Fruit fly (Drosophila melanogaster): ENCODE results near the gene AhcyL2.
A peak's percentile ranks its signal among the peaks of the same experiment; 100 is the strongest.

The AhcyL2 gene

dm6 chr3R:16996059-16996959, 14.4 kb upstream of the AhcyL2 start, which contains the start of the genes EMC2A and CG3534 (continued):
- TF ChIP-seq CG11696 (GFP tag; IDR thresholded peaks at IDR 0.05) (no peak), Hr39 (optimal IDR thresholded peaks at IDR 0.05) (no peak), CG12299 (tag; optimal IDR thresholded peaks at IDR 0.05) (no peak), CG14441 (GFP tag; IDR thresholded peaks at IDR 0.05) (peak; percentile 23; the same call in 1 of the 2 replicates), bcd (GFP tag; optimal IDR thresholded peaks at IDR 0.05) (peak; percentile 41), h (optimal IDR thresholded peaks at IDR 0.05) (no peak), grau (tag; optimal IDR thresholded peaks at IDR 0.05) (no peak), CG8765 (GFP tag; IDR thresholded peaks at IDR 0.05) (no peak), CG10979 (tag; optimal IDR thresholded peaks at IDR 0.05) (no peak), Blimp-1 (GFP tag; optimal IDR thresholded peaks at IDR 0.05) (no peak), Ets97D (GFP tag; optimal IDR thresholded peaks at IDR 0.05) (peak; percentile 34), inv (GFP tag; IDR thresholded peaks at IDR 0.05; ENCODE audit: partially characterized antibody) (no peak), CG43689 (GFP tag; IDR thresholded peaks at IDR 0.05) (no peak), cato (GFP tag; optimal IDR thresholded peaks at IDR 0.05; ENCODE audit: borderline replicate concordance) (no peak), HHEX (GFP tag; optimal IDR thresholded peaks at IDR 0.05) (no peak), lbe (GFP tag; optimal IDR thresholded peaks at IDR 0.05) (no peak), Sox102F (GFP tag; optimal IDR thresholded peaks at IDR 0.05) (no peak), sim (GFP tag; IDR thresholded peaks at IDR 0.05) (no peak), CG8924 (tag; optimal IDR thresholded peaks at IDR 0.05) (no peak), CG7928 (GFP tag; optimal IDR thresholded peaks at IDR 0.05) (no peak), CG17568 (GFP tag; optimal IDR thresholded peaks at IDR 0.05) (no peak), cas (GFP tag; IDR thresholded peaks at IDR 0.05) (no peak), Dbx (GFP tag; IDR thresholded peaks at IDR 0.05) (no peak), zf30C (GFP tag; optimal IDR thresholded peaks at IDR 0.05) (no peak), bigmax (GFP tag; optimal IDR thresholded peaks at IDR 0.05) (no peak), CG12104 (GFP tag; optimal IDR thresholded peaks at IDR 0.05) (peak; percentile 2), tio (GFP tag; optimal IDR thresholded peaks at IDR 0.05) (no peak), CG6813 (GFP tag; optimal IDR thresholded peaks at IDR 0.05) (no peak), CG13287 (GFP tag; IDR thresholded peaks at IDR 0.05; ENCODE audit: partially characterized antibody) (peak; percentile 26; the same call in 1 of the 2 replicates), run (tag; optimal IDR thresholded peaks at IDR 0.05) (no peak), CG7271 (tag; optimal IDR thresholded peaks at IDR 0.05) (no peak), CG30020 (tag; optimal IDR thresholded peaks at IDR 0.05) (no peak), CG17361 (GFP tag; IDR thresholded peaks at IDR 0.05) (no peak; the same call in 2 of the 3 replicates), bbx (GFP tag; IDR thresholded peaks at IDR 0.05; ENCODE audit: partially characterized antibody) (peak; percentile 16; the same call in 1 of the 2 replicates), B-H1 (GFP tag; IDR thresholded peaks at IDR 0.05) (no peak), corto (GFP tag; optimal IDR thresholded peaks at IDR 0.05) (no peak), Sin3A (optimal IDR thresholded peaks at IDR 0.05) (peak; percentile 59), ftz-f1 (GFP tag; optimal IDR thresholded peaks at IDR 0.05) (no peak), crc (GFP tag; optimal IDR thresholded peaks at IDR 0.05) (no peak), z (GFP tag; IDR thresholded peaks at IDR 0.05) (no peak), dm (GFP tag; optimal IDR thresholded peaks at IDR 0.05) (no peak), sr (GFP tag; IDR thresholded peaks at IDR 0.05) (no peak), CG4730 (GFP tag; IDR thresholded peaks at IDR 0.05) (no peak; the same call in 1 of the 2 replicates), vnd (GFP tag; IDR thresholded peaks at IDR 0.05; ENCODE audit: partially characterized antibody) (no peak), Asciz (GFP tag; optimal IDR thresholded peaks at IDR 0.05) (peak; percentile 3), croc (GFP tag; conservative IDR thresholded peaks at IDR 0.05) (no peak), CG10654 (GFP tag; optimal IDR thresholded peaks at IDR 0.05) (no peak), CG4404 (GFP tag; IDR thresholded peaks at IDR 0.05) (no peak), CG2712 (tag; optimal IDR thresholded peaks at IDR 0.05) (peak; percentile 57), ken (GFP tag; IDR thresholded peaks at IDR 0.05) (no peak)

Measured in whole organism, embryonic.